Fruit fly (Drosophila melanogaster) whole organism, embryonic: Measurements from ENCODE around the gene CG34258.

Source experiments
- Asciz ChIP-seq: fragments of 200-800 bp; sonication (Bioruptor generic); optimal IDR thresholded peaks from 2 replicates; lab custom pipeline; 2017; ENCODE audit warnings: missing biosample characterization, mild to moderate bottlenecking, missing genetic modification characterization, missing genetic modification reagents
- CG10654 ChIP-seq: fragments of 200-800 bp; sonication (Bioruptor generic); optimal IDR thresholded peaks from 2 replicates; lab custom pipeline; 2016; ENCODE audit warnings: missing biosample characterization, missing genetic modification characterization
- CG10959 ChIP-seq: fragments of 200-800 bp; sonication (Bioruptor generic); IDR thresholded peaks from 2 replicates; pipeline ENCODE4 v1.3.6; 2022; ENCODE audit warnings: missing biosample characterization, missing genetic modification characterization
- CG10979 ChIP-seq: fragments of 200-800 bp; sonication (Bioruptor generic); optimal IDR thresholded peaks from 2 replicates; lab custom pipeline; 2018; ENCODE audit warnings: missing biosample characterization, mild to moderate bottlenecking, missing genetic modification characterization, moderate library complexity
- CG11093 ChIP-seq: fragments of 200-800 bp; sonication (Bioruptor generic); IDR thresholded peaks from 3 replicates; pipeline ENCODE4 v1.3.6; 2022; ENCODE audit warnings: missing biosample characterization, missing genetic modification characterization
- CG11560 ChIP-seq: fragments of 200-800 bp; sonication (Bioruptor generic); IDR thresholded peaks from 3 replicates; pipeline ENCODE4 v1.3.6; 2022; ENCODE audit warnings: missing biosample characterization, missing genetic modification characterization
- CG12155 ChIP-seq: fragments of 200-800 bp; sonication (Bioruptor generic); optimal IDR thresholded peaks from 3 replicates; lab custom pipeline; 2016; ENCODE audit warnings: missing biosample characterization, missing genetic modification characterization
- CG12942 ChIP-seq: fragments of 200-800 bp; sonication (Bioruptor generic); optimal IDR thresholded peaks from 3 replicates; lab custom pipeline; 2016; ENCODE audit warnings: missing biosample characterization, missing genetic modification characterization
- CG13123 ChIP-seq: fragments of 200-800 bp; sonication (Bioruptor generic); optimal IDR thresholded peaks from 2 replicates; lab custom pipeline; 2016; ENCODE audit warnings: missing biosample characterization, missing genetic modification characterization
- CG14050 ChIP-seq: fragments of 200-800 bp; sonication (Bioruptor generic); IDR thresholded peaks from 3 replicates; pipeline ENCODE4 v1.3.6; 2022; ENCODE audit warnings: missing biosample characterization, missing genetic modification characterization
- CG1529 ChIP-seq: fragments of 200-800 bp; sonication (Bioruptor generic); optimal IDR thresholded peaks from 3 replicates; lab custom pipeline; 2018; ENCODE audit warnings: missing biosample characterization, missing genetic modification characterization
- CG15479 ChIP-seq: fragments of 200-800 bp; sonication (Bioruptor generic); optimal IDR thresholded peaks from 3 replicates; lab custom pipeline; 2019; ENCODE audit warnings: missing biosample characterization, mild to moderate bottlenecking, missing genetic modification characterization, moderate library complexity
- CG1602 ChIP-seq: fragments of 200-800 bp; sonication (Bioruptor generic); optimal IDR thresholded peaks from 3 replicates; lab custom pipeline; 2016; ENCODE audit warnings: missing biosample characterization, missing genetic modification characterization
- CG2712 ChIP-seq: fragments of 200-800 bp; optimal IDR thresholded peaks from 3 replicates; lab custom pipeline; 2019; ENCODE audit warnings: missing biosample characterization, mild to moderate bottlenecking, missing genetic modification characterization, moderate library complexity
- CG30403 ChIP-seq: fragments of 200-800 bp; sonication (Bioruptor generic); optimal IDR thresholded peaks from 3 replicates; lab custom pipeline; 2016; ENCODE audit warnings: missing biosample characterization, missing genetic modification characterization
- CG4328 ChIP-seq: fragments of 200-800 bp; sonication (Bioruptor generic); optimal IDR thresholded peaks from 3 replicates; lab custom pipeline; 2017; ENCODE audit warnings: missing biosample characterization, missing genetic modification reagents, missing genetic modification characterization
- CG5245 ChIP-seq: fragments of 200-800 bp; sonication (Bioruptor generic); optimal IDR thresholded peaks from 3 replicates; lab custom pipeline; 2016; ENCODE audit warnings: missing biosample characterization, missing genetic modification characterization
- CG6683 ChIP-seq: fragments of 200-800 bp; sonication (Bioruptor generic); optimal IDR thresholded peaks from 2 replicates; lab custom pipeline; 2017; ENCODE audit warnings: missing biosample characterization, mild to moderate bottlenecking, missing genetic modification characterization, missing genetic modification reagents
- CG6854 ChIP-seq: fragments of 200-800 bp; sonication (Bioruptor generic); optimal IDR thresholded peaks from 3 replicates; lab custom pipeline; 2017; ENCODE audit warnings: missing biosample characterization, mild to moderate bottlenecking, missing genetic modification characterization
- CG8290 ChIP-seq, 3 experiments: fragments of 200-800 bp; sonication (Bioruptor generic); optimal IDR thresholded peaks; 2 replicates each; lab custom pipeline; 2016 to 2019; ENCODE audit warnings: missing biosample characterization in 3 of 3, missing genetic modification characterization in 3 of 3, mild to moderate bottlenecking in 2 of 3, moderate library complexity in 1 of 3
- Elba2 ChIP-seq: fragments of 200-800 bp; sonication (Bioruptor generic); optimal IDR thresholded peaks from 3 replicates; lab custom pipeline; 2016; ENCODE audit warnings: missing biosample characterization, missing genetic modification characterization
- H2.0 ChIP-seq: fragments of 200-800 bp; sonication (Bioruptor generic); IDR thresholded peaks from 2 replicates; pipeline ENCODE4 v1.3.6; 2022; ENCODE audit warnings: missing biosample characterization, missing genetic modification characterization
- HLH3B ChIP-seq: fragments of 200-800 bp; sonication (Bioruptor generic); IDR thresholded peaks from 2 replicates; pipeline ENCODE4 v1.3.6; 2022; ENCODE audit warnings: missing biosample characterization, missing genetic modification characterization
- Hr78 ChIP-seq, 2 experiments: fragments of 200-800 bp in 1 of 2; fragments of >200 bp in 1 of 2; sonication (Bioruptor generic) in 1 of 2; optimal IDR thresholded peaks; 2 replicates each; lab custom pipeline; 2017 to 2019; ENCODE audit warnings: missing biosample characterization in 2 of 2, missing genetic modification characterization in 2 of 2, mild to moderate bottlenecking in 1 of 2, moderate library complexity in 1 of 2
- Lim3 ChIP-seq: fragments of 200-800 bp; sonication (Bioruptor generic); IDR thresholded peaks from 2 replicates; pipeline ENCODE4 v1.3.6; 2022; ENCODE audit warnings: missing biosample characterization, missing genetic modification characterization
- MTF-1 ChIP-seq: fragments of 200-800 bp; sonication (Bioruptor generic); optimal IDR thresholded peaks from 2 replicates; lab custom pipeline; 2018; ENCODE audit warnings: missing biosample characterization, mild to moderate bottlenecking, missing genetic modification characterization, borderline replicate concordance
- NFAT ChIP-seq: fragments of 200-800 bp; sonication (Bioruptor generic); IDR thresholded peaks from 2 replicates; pipeline ENCODE4 v1.3.6; 2022; ENCODE audit warnings: missing biosample characterization, missing genetic modification characterization
- NK7.1 ChIP-seq: fragments of 200-800 bp; sonication (Bioruptor generic); optimal IDR thresholded peaks from 3 replicates; lab custom pipeline; 2016; ENCODE audit warnings: missing biosample characterization, missing genetic modification characterization
- Optix ChIP-seq: fragments of 200-800 bp; sonication (Bioruptor generic); IDR thresholded peaks from 3 replicates; pipeline ENCODE4 v1.3.6; 2022; ENCODE audit warnings: missing biosample characterization, missing genetic modification characterization
- Sry-β ChIP-seq: fragments of 200-800 bp; sonication (Bioruptor generic); optimal IDR thresholded peaks from 2 replicates; lab custom pipeline; 2018; ENCODE audit warnings: missing biosample characterization, mild to moderate bottlenecking, missing genetic modification characterization, moderate library complexity
- Stat92E ChIP-seq, 3 experiments: fragments of >200 bp in 2 of 3; fragments of 200-800 bp in 1 of 3; sonication (Bioruptor generic) in 1 of 3; optimal IDR thresholded peaks; 2 replicates each; lab custom pipeline; 2017 to 2019; ENCODE audit warnings: missing biosample characterization in 3 of 3, missing genetic modification characterization in 3 of 3, mild to moderate bottlenecking in 1 of 3, moderate library complexity in 1 of 3
- ab ChIP-seq: fragments of 200-800 bp; sonication (Bioruptor generic); optimal IDR thresholded peaks from 2 replicates; lab custom pipeline; 2016; ENCODE audit warnings: missing biosample characterization, missing genetic modification characterization
- ac ChIP-seq: fragments of 200-800 bp; sonication (Bioruptor generic); optimal IDR thresholded peaks from 3 replicates; lab custom pipeline; 2017; ENCODE audit warnings: missing biosample characterization, mild to moderate bottlenecking, missing genetic modification characterization
- az2 ChIP-seq: fragments of 200-800 bp; sonication (Bioruptor generic); optimal IDR thresholded peaks from 3 replicates; lab custom pipeline; 2016; ENCODE audit warnings: missing biosample characterization, missing genetic modification characterization
- caup ChIP-seq: fragments of 200-800 bp; sonication (Bioruptor generic); optimal IDR thresholded peaks from 3 replicates; lab custom pipeline; 2017; ENCODE audit warnings: missing biosample characterization, mild to moderate bottlenecking, missing genetic modification characterization, moderate library complexity; ENCODE audit not compliant: severe bottlenecking
- dpn ChIP-seq, 2 experiments: fragments of 200-800 bp; sonication (Bioruptor generic); optimal IDR thresholded peaks; 3 replicates each; lab custom pipeline; 2016; ENCODE audit warnings: missing biosample characterization in 2 of 2, missing genetic modification characterization in 2 of 2
- dysf ChIP-seq: fragments of 200-800 bp; sonication (Bioruptor generic); IDR thresholded peaks from 3 replicates; pipeline ENCODE4 v1.3.6; 2022; ENCODE audit warnings: missing biosample characterization, missing genetic modification characterization
- en ChIP-seq: fragments of 200-800 bp; sonication (Bioruptor generic); optimal IDR thresholded peaks from 2 replicates; lab custom pipeline; 2016; ENCODE audit warnings: missing biosample characterization, missing genetic modification characterization
- esg ChIP-seq: fragments of 200-800 bp; sonication (Bioruptor generic); conservative IDR thresholded peaks from 2 replicates; pipeline ENCODE4 v1.3.6; 2022; ENCODE audit warnings: missing biosample characterization, missing genetic modification characterization
- fd3F ChIP-seq: fragments of 200-800 bp; sonication (Bioruptor generic); optimal IDR thresholded peaks from 2 replicates; lab custom pipeline; 2018; ENCODE audit warnings: missing biosample characterization, mild to moderate bottlenecking, missing genetic modification characterization, moderate library complexity
- hbn ChIP-seq: fragments of 200-800 bp; sonication (Bioruptor generic); IDR thresholded peaks from 2 replicates; pipeline ENCODE4 v1.3.6; 2022; ENCODE audit warnings: missing biosample characterization, missing genetic modification characterization; ENCODE audit not compliant: partially characterized antibody
- ind ChIP-seq: fragments of 200-800 bp; sonication (Bioruptor generic); optimal IDR thresholded peaks from 3 replicates; lab custom pipeline; 2016; ENCODE audit warnings: missing biosample characterization, missing genetic modification characterization
- lilli ChIP-seq: fragments of 200-800 bp; sonication (Bioruptor generic); optimal IDR thresholded peaks from 3 replicates; lab custom pipeline; 2016; ENCODE audit warnings: missing biosample characterization, missing genetic modification characterization
- maf-S ChIP-seq: fragments of 200-800 bp; sonication (Bioruptor generic); optimal IDR thresholded peaks from 2 replicates; lab custom pipeline; 2016; ENCODE audit warnings: missing biosample characterization, missing genetic modification characterization
- onecut ChIP-seq: fragments of 200-800 bp; sonication (Bioruptor generic); IDR thresholded peaks from 2 replicates; pipeline ENCODE4 v1.3.6; 2022; ENCODE audit warnings: missing biosample characterization, missing genetic modification characterization
- phol ChIP-seq: fragments of 200-800 bp; sonication (Bioruptor generic); optimal IDR thresholded peaks from 3 replicates; lab custom pipeline; 2018; ENCODE audit warnings: missing biosample characterization, mild to moderate bottlenecking, missing genetic modification characterization, moderate library complexity
- sim ChIP-seq: fragments of 200-800 bp; sonication (Bioruptor generic); IDR thresholded peaks from 2 replicates; pipeline ENCODE4 v1.3.6; 2022; ENCODE audit warnings: missing biosample characterization, missing genetic modification characterization
- slp2 ChIP-seq: fragments of 200-800 bp; sonication (Bioruptor generic); optimal IDR thresholded peaks from 2 replicates; lab custom pipeline; 2016; ENCODE audit warnings: missing biosample characterization, missing genetic modification characterization
- trem ChIP-seq: fragments of 200-800 bp; optimal IDR thresholded peaks from 3 replicates; lab custom pipeline; 2019; ENCODE audit warnings: missing biosample characterization, mild to moderate bottlenecking, missing genetic modification characterization, moderate library complexity
- twi ChIP-seq: fragments of 200-800 bp; optimal IDR thresholded peaks from 2 replicates; lab custom pipeline; 2019; ENCODE audit warnings: missing biosample characterization, mild to moderate bottlenecking, missing genetic modification characterization, moderate library complexity
- zf30C ChIP-seq: fragments of 200-800 bp; sonication (Bioruptor generic); optimal IDR thresholded peaks from 3 replicates; lab custom pipeline; 2018; ENCODE audit warnings: missing biosample characterization, mild to moderate bottlenecking, missing genetic modification characterization

The CG34258 gene

DNA sequence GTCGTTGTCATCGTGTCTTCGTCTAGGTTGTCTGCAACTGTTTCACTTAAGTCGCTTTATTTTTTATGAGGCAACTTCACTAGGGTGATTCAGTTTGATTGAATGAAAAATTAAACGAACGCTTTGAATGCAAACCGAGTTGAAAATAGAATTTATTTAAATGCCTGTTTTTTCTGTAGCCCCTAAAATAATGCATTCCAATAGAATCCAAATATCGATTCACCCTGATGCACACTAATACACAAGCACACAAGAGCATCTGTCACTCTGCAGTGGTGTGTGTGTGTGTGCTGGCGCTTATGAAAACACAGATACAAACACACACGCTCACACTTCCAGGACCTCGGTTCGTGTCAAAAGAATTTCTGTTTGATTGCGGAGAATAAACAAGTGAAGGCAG is 10.0 kb upstream of the CG34258 start (continued):
- TF ChIP-seq caup (GFP tag; lab: Kevin White, UChicago) (no peak), ac (GFP tag; lab: Kevin White, UChicago) (no peak), Elba2 (GFP tag; lab: Kevin White, UChicago) (no peak), Sry-β (no peak), MTF-1 (GFP tag; lab: Kevin White, UChicago) (no peak), CG15479 (GFP tag; lab: Kevin White, UChicago) (no peak), CG10959 (GFP tag; lab: Robert Waterston, UW) (no peak), dpn (GFP tag; optimal IDR thresholded peaks at IDR 0.05; lab: Kevin White, UChicago) (peak in 1 of 2 experiments; percentile 2), CG2712 (tag; lab: Kevin White, UChicago) (no peak), CG12942 (GFP tag; lab: Kevin White, UChicago) (no peak), phol (no peak), CG1602 (GFP tag; lab: Kevin White, UChicago) (no peak), Hr78 (GFP tag; optimal IDR thresholded peaks at IDR 0.05; lab: Kevin White, UChicago) (no peak), CG30403 (no peak), fd3F (GFP tag; lab: Kevin White, UChicago) (no peak), hbn (GFP tag; lab: Robert Waterston, UW) (no peak), ab (no peak), dysf (GFP tag; lab: Robert Waterston, UW) (no peak), CG14050 (GFP tag; lab: Robert Waterston, UW) (no peak; the same call in 2 of the 3 replicates), HLH3B (no peak), NFAT (GFP tag; lab: Robert Waterston, UW) (no peak; the same call in 1 of the 2 replicates), CG10654 (GFP tag; lab: Kevin White, UChicago) (no peak), esg (no peak), sim (GFP tag; lab: Robert Waterston, UW) (no peak), trem (no peak), lilli (GFP tag; lab: Kevin White, UChicago) (peak; percentile 2), Stat92E (GFP tag; optimal IDR thresholded peaks at IDR 0.05; lab: Kevin White, UChicago) (no peak), CG11560 (no peak), CG6683 (GFP tag; lab: Kevin White, UChicago) (no peak), en (GFP tag; lab: Kevin White, UChicago) (no peak), Lim3 (GFP tag; lab: Robert Waterston, UW) (no peak), CG11093 (GFP tag; lab: Robert Waterston, UW) (no peak), Asciz (GFP tag; lab: Kevin White, UChicago) (no peak), slp2 (GFP tag; lab: Kevin White, UChicago) (no peak), az2 (GFP tag; lab: Kevin White, UChicago) (no peak), maf-S (GFP tag; lab: Kevin White, UChicago) (no peak), zf30C (GFP tag; lab: Kevin White, UChicago) (no peak), CG1529 (no peak), Optix (GFP tag; lab: Robert Waterston, UW) (no peak), CG5245 (GFP tag; lab: Kevin White, UChicago) (no peak), twi (no peak), NK7.1 (no peak), CG10979 (tag; lab: Kevin White, UChicago) (no peak), CG12155 (GFP tag; lab: Kevin White, UChicago) (no peak), ind (no peak), H2.0 (no peak), CG4328 (GFP tag; lab: Kevin White, UChicago) (no peak), CG13123 (GFP tag; lab: Kevin White, UChicago) (no peak), CG8290 (GFP tag; optimal IDR thresholded peaks at IDR 0.05; lab: Kevin White, UChicago) (no peak), CG8290 (tag; optimal IDR thresholded peaks at IDR 0.05; lab: Kevin White, UChicago) (peak in 1 of 2 experiments; percentile 52), onecut (GFP tag; lab: Robert Waterston, UW) (no peak), CG6854 (GFP tag; lab: Kevin White, UChicago) (peak; percentile 45)
